Worm (Caenorhabditis elegans) whole organism, L1 larva: Measurements from ENCODE around the gene rho-1.

Experiments used
- C04F5.9 ChIP-seq: sonication (generic microtip); optimal IDR thresholded peaks from 2 replicates; lab custom pipeline; 2016; ENCODE audit warnings: missing genetic modification characterization, missing compliant biosample characterization
- C16A3.4 ChIP-seq: fragments of 150-350 bp; optimal IDR thresholded peaks from 2 replicates; lab custom pipeline; 2014; ENCODE audit warnings: missing biosample characterization, missing genetic modification characterization
- F16B12.6 ChIP-seq: fragments of 150-350 bp; optimal IDR thresholded peaks from 2 replicates; lab custom pipeline; 2014; ENCODE audit warnings: missing biosample characterization, missing genetic modification characterization
- ama-1 ChIP-seq: fragments of 150-350 bp; optimal IDR thresholded peaks from 2 replicates; lab custom pipeline; 2014
- blmp-1 ChIP-seq: fragments of 150-350 bp; optimal IDR thresholded peaks from 2 replicates; lab custom pipeline; 2014; ENCODE audit warnings: missing biosample characterization, missing genetic modification characterization
- ceh-88 ChIP-seq: fragments of 200-800 bp; sonication (Bioruptor generic); IDR thresholded peaks from 2 replicates; pipeline ENCODE4 v1.3.6; 2022; ENCODE audit warnings: missing genetic modification characterization, missing compliant biosample characterization
- ces-1 ChIP-seq: fragments of 150-350 bp; optimal IDR thresholded peaks from 2 replicates; lab custom pipeline; 2014; ENCODE audit warnings: missing biosample characterization, missing genetic modification reagents, missing genetic modification characterization
- dpl-1 ChIP-seq, 3 experiments: fragments of 150-350 bp in 2 of 3; sonication (generic microtip) in 1 of 3; optimal IDR thresholded peaks; 2 replicates each; lab custom pipeline; 2014 to 2017; ENCODE audit warnings: missing biosample characterization in 3 of 3, missing genetic modification characterization in 3 of 3, missing genetic modification reagents in 3 of 3
- dsc-1 ChIP-seq: sonication (generic microtip); optimal IDR thresholded peaks from 2 replicates; lab custom pipeline; 2016; ENCODE audit warnings: mild to moderate bottlenecking, missing genetic modification characterization, missing compliant biosample characterization
- efl-1 ChIP-seq, 4 experiments: fragments of 150-350 bp; optimal IDR thresholded peaks in 3 of 4; peaks in 1 of 4; 1 replicate in 1 of 4; 2 replicates in 3 of 4; lab custom pipeline; 2014; ENCODE audit warnings: missing biosample characterization in 2 of 4, missing genetic modification characterization in 2 of 4, missing genetic modification reagents in 2 of 4
- efl-3 ChIP-seq: fragments of 200-800 bp; sonication (Bioruptor generic); optimal IDR thresholded peaks from 2 replicates; lab custom pipeline; 2018; ENCODE audit warnings: mild to moderate bottlenecking, missing genetic modification characterization, missing compliant biosample characterization
- egl-13 ChIP-seq: sonication (generic microtip); optimal IDR thresholded peaks from 2 replicates; lab custom pipeline; 2016; ENCODE audit warnings: missing genotype, missing genetic modification reagents, missing genetic modification characterization, missing compliant biosample characterization
- elt-3 ChIP-seq, 6 experiments: fragments of 150-350 bp in 1 of 6; sonication (generic microtip); optimal IDR thresholded peaks; 2 replicates each; lab custom pipeline; 2017 to 2018; ENCODE audit warnings: missing biosample characterization in 6 of 6, missing genetic modification characterization in 6 of 6, inconsistent platforms in 1 of 6
- ets-5 ChIP-seq: fragments of 200-800 bp; sonication (Bioruptor generic); IDR thresholded peaks from 2 replicates; pipeline ENCODE4 v1.3.6; 2022; ENCODE audit warnings: missing genetic modification characterization, missing compliant biosample characterization
- fkh-10 ChIP-seq: sonication (generic microtip); optimal IDR thresholded peaks from 2 replicates; lab custom pipeline; 2017; ENCODE audit warnings: missing biosample characterization, missing genetic modification reagents, missing genetic modification characterization
- fkh-4 ChIP-seq: sonication (generic microtip); optimal IDR thresholded peaks from 2 replicates; lab custom pipeline; 2016; ENCODE audit warnings: missing compliant biosample characterization, missing genetic modification characterization, borderline replicate concordance
- fkh-8 ChIP-seq: sonication (generic microtip); optimal IDR thresholded peaks from 2 replicates; lab custom pipeline; 2016; ENCODE audit warnings: mild to moderate bottlenecking, missing genetic modification characterization, missing compliant biosample characterization
- grh-1 ChIP-seq: fragments of 200-800 bp; sonication (Bioruptor generic); IDR thresholded peaks from 2 replicates; pipeline ENCODE4 v1.3.6; 2022; ENCODE audit warnings: missing genetic modification reagents, missing genetic modification characterization, missing compliant biosample characterization
- hlh-17 ChIP-seq: fragments of 200-800 bp; sonication (Bioruptor generic); optimal IDR thresholded peaks from 2 replicates; lab custom pipeline; 2018; ENCODE audit warnings: missing genetic modification characterization, mild to moderate bottlenecking, missing compliant biosample characterization, moderate library complexity, borderline replicate concordance
- hlh-4 ChIP-seq: sonication (generic microtip); optimal IDR thresholded peaks from 2 replicates; lab custom pipeline; 2016; ENCODE audit warnings: mild to moderate bottlenecking, missing genetic modification characterization, missing compliant biosample characterization
- hpl-2 ChIP-seq: fragments of 150-350 bp; optimal IDR thresholded peaks from 2 replicates; lab custom pipeline; 2014; ENCODE audit warnings: missing biosample characterization, missing genetic modification reagents, missing genetic modification characterization
- lin-14 ChIP-seq: fragments of 200-800 bp; sonication (Bioruptor generic); optimal IDR thresholded peaks from 2 replicates; lab custom pipeline; 2018; ENCODE audit warnings: mild to moderate bottlenecking, missing genetic modification characterization, moderate library complexity, missing compliant biosample characterization
- lin-15B ChIP-seq: fragments of 150-350 bp; sonication (generic microtip); optimal IDR thresholded peaks from 3 replicates; lab custom pipeline; 2014; ENCODE audit warnings: missing biosample characterization, missing genetic modification characterization
- lin-35 ChIP-seq, 2 experiments: fragments of 150-350 bp; optimal IDR thresholded peaks; 2 replicates each; lab custom pipeline; 2014; ENCODE audit warnings: missing biosample characterization in 2 of 2, missing genetic modification characterization in 2 of 2, missing genetic modification reagents in 2 of 2
- lir-3 ChIP-seq: sonication (generic microtip); optimal IDR thresholded peaks from 2 replicates; lab custom pipeline; 2016; ENCODE audit warnings: mild to moderate bottlenecking, missing genetic modification characterization, moderate library complexity, missing compliant biosample characterization; ENCODE audit not compliant: poor library complexity
- mab-9 ChIP-seq: fragments of 200-800 bp; sonication (Bioruptor generic); IDR thresholded peaks from 2 replicates; pipeline ENCODE4 v1.3.6; 2022; ENCODE audit warnings: missing genetic modification reagents, missing genetic modification characterization, missing compliant biosample characterization
- mep-1 ChIP-seq: fragments of 150-350 bp; optimal IDR thresholded peaks from 2 replicates; lab custom pipeline; 2014; ENCODE audit warnings: missing biosample characterization, missing genetic modification characterization
- nhr-12 ChIP-seq: sonication (generic microtip); optimal IDR thresholded peaks from 2 replicates; lab custom pipeline; 2017; ENCODE audit warnings: missing biosample characterization, missing genetic modification characterization
- nhr-20 ChIP-seq: sonication (generic microtip); optimal IDR thresholded peaks from 2 replicates; lab custom pipeline; 2016; ENCODE audit warnings: mild to moderate bottlenecking, missing genetic modification characterization, missing compliant biosample characterization
- nhr-76 ChIP-seq: sonication (generic microtip); optimal IDR thresholded peaks from 2 replicates; lab custom pipeline; 2017; ENCODE audit warnings: missing biosample characterization, missing genetic modification characterization
- nhr-77 ChIP-seq: fragments of 150-350 bp; optimal IDR thresholded peaks from 2 replicates; lab custom pipeline; 2014; ENCODE audit warnings: missing biosample characterization, missing genetic modification characterization
- nhr-85 ChIP-seq: sonication (generic microtip); peaks from one replicate; lab custom pipeline; 2016; ENCODE audit warnings: missing genetic modification characterization, inconsistent platforms, missing compliant biosample characterization
- nhr-90 ChIP-seq: sonication (generic microtip); optimal IDR thresholded peaks from 2 replicates; lab custom pipeline; 2016; ENCODE audit warnings: mild to moderate bottlenecking, missing genetic modification characterization, missing compliant biosample characterization; ENCODE audit not compliant: poor library complexity
- pag-3 ChIP-seq: sonication (generic microtip); optimal IDR thresholded peaks from 2 replicates; lab custom pipeline; 2017; ENCODE audit warnings: missing genetic modification characterization, mild to moderate bottlenecking, missing compliant biosample characterization, antibody characterized with exemption, borderline replicate concordance; ENCODE audit not compliant: insufficient read depth
- pax-3 ChIP-seq: fragments of 200-800 bp; sonication (Bioruptor generic); optimal IDR thresholded peaks from 2 replicates; lab custom pipeline; 2018; ENCODE audit warnings: mild to moderate bottlenecking, missing genetic modification characterization, moderate library complexity, missing compliant biosample characterization
- pqm-1 ChIP-seq: sonication (generic microtip); optimal IDR thresholded peaks from 3 replicates; lab custom pipeline; 2017; ENCODE audit warnings: missing biosample characterization, missing genetic modification characterization
- skn-1 ChIP-seq: fragments of 150-350 bp; optimal IDR thresholded peaks from 2 replicates; lab custom pipeline; 2014; ENCODE audit warnings: missing biosample characterization, missing genetic modification characterization
- snpc-4 ChIP-seq: fragments of 150-350 bp; optimal IDR thresholded peaks from 2 replicates; lab custom pipeline; 2014; ENCODE audit warnings: missing biosample characterization, missing genetic modification characterization
- snu-23 ChIP-seq: sonication (generic microtip); optimal IDR thresholded peaks from 2 replicates; lab custom pipeline; 2016; ENCODE audit warnings: missing genetic modification characterization, missing compliant biosample characterization
- sox-4 ChIP-seq: sonication (generic microtip); optimal IDR thresholded peaks from 2 replicates; lab custom pipeline; 2016; ENCODE audit warnings: missing genetic modification characterization, missing compliant biosample characterization
- sptf-1 ChIP-seq: fragments of 150-350 bp; optimal IDR thresholded peaks from 2 replicates; lab custom pipeline; 2014; ENCODE audit warnings: missing biosample characterization, missing genetic modification characterization
- sup-37 ChIP-seq: fragments of 200-800 bp; sonication (Bioruptor generic); optimal IDR thresholded peaks from 2 replicates; lab custom pipeline; 2018; ENCODE audit warnings: mild to moderate bottlenecking, missing genetic modification characterization, missing compliant biosample characterization
- swsn-7 ChIP-seq: sonication (generic microtip); optimal IDR thresholded peaks from 2 replicates; lab custom pipeline; 2016; ENCODE audit warnings: missing genetic modification characterization, missing compliant biosample characterization
- tbx-2 ChIP-seq: sonication (generic microtip); optimal IDR thresholded peaks from 2 replicates; lab custom pipeline; 2016; ENCODE audit warnings: missing genetic modification characterization, missing compliant biosample characterization
- tlp-1 ChIP-seq: fragments of 150-350 bp; optimal IDR thresholded peaks from 2 replicates; lab custom pipeline; 2014; ENCODE audit warnings: missing biosample characterization, missing genetic modification characterization
- unc-130 ChIP-seq: fragments of 150-350 bp; optimal IDR thresholded peaks from 2 replicates; lab custom pipeline; 2017; ENCODE audit warnings: missing biosample characterization, missing genetic modification characterization, inconsistent platforms
- unc-30 ChIP-seq: sonication (generic microtip); optimal IDR thresholded peaks from 2 replicates; lab custom pipeline; 2017; ENCODE audit warnings: missing biosample characterization, missing genetic modification characterization
- unc-86 ChIP-seq: sonication (generic microtip); optimal IDR thresholded peaks from 2 replicates; lab custom pipeline; 2016; ENCODE audit warnings: missing genetic modification characterization, missing compliant biosample characterization
- vab-15 ChIP-seq: sonication (generic microtip); optimal IDR thresholded peaks from 2 replicates; lab custom pipeline; 2017; ENCODE audit warnings: missing genotype, mild to moderate bottlenecking, missing genetic modification characterization, missing compliant biosample characterization
- xbp-1 ChIP-seq: sonication (generic microtip); optimal IDR thresholded peaks from 2 replicates; lab custom pipeline; 2016; ENCODE audit warnings: missing genetic modification characterization, missing compliant biosample characterization
- zag-1 ChIP-seq: fragments of 150-350 bp; optimal IDR thresholded peaks from 2 replicates; lab custom pipeline; 2014; ENCODE audit warnings: missing biosample characterization, missing genetic modification characterization
- zip-4 ChIP-seq: fragments of 200-800 bp; sonication (Bioruptor generic); optimal IDR thresholded peaks from 2 replicates; lab custom pipeline; 2018; ENCODE audit warnings: mild to moderate bottlenecking, missing genetic modification characterization, moderate library complexity, missing compliant biosample characterization
- ztf-11 ChIP-seq, 2 experiments: sonication (generic microtip); optimal IDR thresholded peaks; 2 replicates each; lab custom pipeline; 2016 to 2017; ENCODE audit warnings: missing genetic modification characterization in 2 of 2, missing biosample characterization in 1 of 2, missing compliant biosample characterization in 1 of 2

Gene rho-1

ce11 chrIV:16492327-16492726 lies 3.5 kb upstream of the rho-1 start (continued):
- TF ChIP-seq mab-9 (GFP tag; lab: Robert Waterston, UW) (peak; percentile 60; the same call in 1 of the 2 replicates), mep-1 (tag; lab: Kevin White, UChicago) (peak; percentile 81), ceh-88 (GFP tag; lab: Robert Waterston, UW) (peak; percentile 43; the same call in 1 of the 2 replicates), lin-35 (GFP tag; optimal IDR thresholded peaks at IDR 0.05; lab: Kevin White, UChicago) (peak; percentile 68 to 73), sptf-1 (no peak), ama-1 (lab: Kevin White, UChicago) (no peak), sup-37 (no peak), unc-86 (tag; lab: Kevin White, UChicago) (peak; percentile 86), C04F5.9 (tag; lab: Kevin White, UChicago) (peak; percentile 10), zip-4 (GFP tag; lab: Kevin White, UChicago) (no peak), grh-1 (GFP tag; lab: Robert Waterston, UW) (peak; percentile 43), zag-1 (tag; lab: Kevin White, UChicago) (no peak), elt-3 (tag; optimal IDR thresholded peaks at IDR 0.05; lab: Kevin White, UChicago) (no peak), lin-15B (no peak), nhr-90 (tag; lab: Kevin White, UChicago) (peak; percentile 85), tbx-2 (tag; lab: Kevin White, UChicago) (peak; percentile 84), lir-3 (tag; lab: Kevin White, UChicago) (no peak), unc-30 (tag; lab: Kevin White, UChicago) (no peak), tlp-1 (no peak), snu-23 (GFP tag; lab: Kevin White, UChicago) (peak; percentile 91), snpc-4 (peak; percentile 62), blmp-1 (tag; lab: Kevin White, UChicago) (peak; percentile 80), fkh-8 (peak; percentile 89), egl-13 (peak; percentile 75), sox-4 (peak; percentile 64), pag-3 (tag; lab: Kevin White, UChicago) (no peak), nhr-12 (no peak), hpl-2 (GFP tag; lab: Kevin White, UChicago) (no peak), ces-1 (GFP tag; lab: Kevin White, UChicago) (no peak), ets-5 (GFP tag; lab: Robert Waterston, UW) (no peak), pax-3 (tag; lab: Kevin White, UChicago) (no peak), F16B12.6 (tag; lab: Kevin White, UChicago) (no peak), pqm-1 (tag; lab: Kevin White, UChicago) (no peak), nhr-20 (tag; lab: Kevin White, UChicago) (peak; percentile 91), fkh-10 (GFP tag; lab: Kevin White, UChicago) (no peak), hlh-4 (no peak), C16A3.4 (tag; lab: Kevin White, UChicago) (peak; percentile 58), fkh-4 (tag; lab: Kevin White, UChicago) (peak; percentile 36), skn-1 (tag; lab: Kevin White, UChicago) (peak; percentile 55), lin-14 (peak; percentile 96), nhr-76 (tag; lab: Kevin White, UChicago) (no peak), dsc-1 (peak; percentile 59), dpl-1 (GFP tag; optimal IDR thresholded peaks at IDR 0.05; lab: Kevin White, UChicago) (peak in 2 of 3 experiments; percentile 34 to 40), xbp-1 (tag; lab: Kevin White, UChicago) (peak; percentile 73), vab-15 (tag; lab: Kevin White, UChicago) (no peak), nhr-77 (tag; lab: Kevin White, UChicago) (peak; percentile 69), nhr-85 (tag; lab: Kevin White, UChicago) (peak; percentile 91), efl-1 (optimal IDR thresholded peaks at IDR 0.05; lab: Kevin White, UChicago) (peak; percentile 70 to 87), efl-1 (GFP tag; optimal IDR thresholded peaks at IDR 0.05 in 1 of 2; lab: Kevin White, UChicago) (peak in 1 of 2 experiments; percentile 32), efl-3 (GFP tag; lab: Kevin White, UChicago) (no peak), swsn-7 (peak; percentile 89), ztf-11 (tag; optimal IDR thresholded peaks at IDR 0.05; lab: Kevin White, UChicago) (peak in 1 of 2 experiments; percentile 71), unc-130 (tag; lab: Kevin White, UChicago) (no peak), hlh-17 (GFP tag; lab: Kevin White, UChicago) (no peak)
